Fruit fly (Drosophila melanogaster) whole organism, embryonic: ENCODE measurements around the gene CG13028.

Experiments used
- ATbp ChIP-seq: fragments of 200-800 bp; sonication (Bioruptor generic); optimal IDR thresholded peaks from 2 replicates; lab custom pipeline; 2017; ENCODE audit warnings: missing biosample characterization, mild to moderate bottlenecking, missing genetic modification characterization, missing genetic modification reagents
- Aef1 ChIP-seq: fragments of 200-800 bp; sonication (Bioruptor generic); IDR thresholded peaks from 3 replicates; pipeline ENCODE4 v1.3.6; 2022; ENCODE audit warnings: missing biosample characterization, missing genetic modification characterization
- Antp ChIP-seq: fragments of 200-800 bp; sonication (Bioruptor generic); optimal IDR thresholded peaks from 3 replicates; lab custom pipeline; 2016; ENCODE audit warnings: missing biosample characterization, missing genetic modification characterization
- BtbVII ChIP-seq: fragments of 200-800 bp; sonication (Bioruptor generic); optimal IDR thresholded peaks from 3 replicates; lab custom pipeline; 2017; ENCODE audit warnings: missing biosample characterization, mild to moderate bottlenecking, missing genetic modification characterization
- CG10565 ChIP-seq: fragments of 200-800 bp; sonication (Bioruptor generic); optimal IDR thresholded peaks from 3 replicates; lab custom pipeline; 2016; ENCODE audit warnings: missing biosample characterization, mild to moderate bottlenecking, missing genetic modification characterization
- CG11093 ChIP-seq: fragments of 200-800 bp; sonication (Bioruptor generic); IDR thresholded peaks from 3 replicates; pipeline ENCODE4 v1.3.6; 2022; ENCODE audit warnings: missing biosample characterization, missing genetic modification characterization
- CG12744 ChIP-seq: fragments of 200-800 bp; sonication (Bioruptor generic); optimal IDR thresholded peaks from 2 replicates; lab custom pipeline; 2016; ENCODE audit warnings: missing biosample characterization, missing genetic modification characterization
- CG12769 ChIP-seq: fragments of 200-800 bp; sonication (Bioruptor generic); optimal IDR thresholded peaks from 2 replicates; lab custom pipeline; 2019; ENCODE audit warnings: missing biosample characterization, mild to moderate bottlenecking, missing genetic modification characterization, moderate library complexity
- CG14050 ChIP-seq: fragments of 200-800 bp; sonication (Bioruptor generic); IDR thresholded peaks from 3 replicates; pipeline ENCODE4 v1.3.6; 2022; ENCODE audit warnings: missing biosample characterization, missing genetic modification characterization
- CG15601 ChIP-seq: fragments of 200-800 bp; sonication (Bioruptor generic); optimal IDR thresholded peaks from 3 replicates; lab custom pipeline; 2019; ENCODE audit warnings: missing biosample characterization, mild to moderate bottlenecking, missing genetic modification characterization, moderate library complexity
- CG15696 ChIP-seq: fragments of 200-800 bp; sonication (Bioruptor generic); optimal IDR thresholded peaks from 2 replicates; lab custom pipeline; 2019; ENCODE audit warnings: missing biosample characterization, mild to moderate bottlenecking, missing genetic modification characterization, moderate library complexity
- CG1602 ChIP-seq: fragments of 200-800 bp; sonication (Bioruptor generic); optimal IDR thresholded peaks from 3 replicates; lab custom pipeline; 2016; ENCODE audit warnings: missing biosample characterization, missing genetic modification characterization
- CG17829 ChIP-seq: fragments of 200-800 bp; optimal IDR thresholded peaks from 2 replicates; lab custom pipeline; 2019; ENCODE audit warnings: missing biosample characterization, mild to moderate bottlenecking, missing genetic modification characterization, moderate library complexity
- CG2120 ChIP-seq: fragments of 200-800 bp; sonication (Bioruptor generic); optimal IDR thresholded peaks from 3 replicates; lab custom pipeline; 2016; ENCODE audit warnings: missing biosample characterization, missing genetic modification characterization
- CG31441 ChIP-seq: fragments of 200-800 bp; sonication (Bioruptor generic); IDR thresholded peaks from 2 replicates; pipeline ENCODE4 v1.3.6; 2022; ENCODE audit warnings: missing biosample characterization, missing genetic modification characterization
- CG33557 ChIP-seq: fragments of 200-800 bp; sonication (Bioruptor generic); optimal IDR thresholded peaks from 2 replicates; lab custom pipeline; 2019; ENCODE audit warnings: missing biosample characterization, mild to moderate bottlenecking, missing genetic modification characterization, moderate library complexity
- CG3847 ChIP-seq: fragments of 200-800 bp; sonication (Bioruptor generic); IDR thresholded peaks from 2 replicates; pipeline ENCODE4 v1.3.6; 2022; ENCODE audit warnings: missing biosample characterization, missing genetic modification characterization
- CG4854 ChIP-seq: fragments of 200-800 bp; sonication (Bioruptor generic); optimal IDR thresholded peaks from 2 replicates; lab custom pipeline; 2016; ENCODE audit warnings: missing biosample characterization, missing genetic modification characterization, inconsistent platforms
- CG5245 ChIP-seq: fragments of 200-800 bp; sonication (Bioruptor generic); optimal IDR thresholded peaks from 3 replicates; lab custom pipeline; 2016; ENCODE audit warnings: missing biosample characterization, missing genetic modification characterization
- CG7839 ChIP-seq: fragments of 200-800 bp; sonication (Bioruptor generic); optimal IDR thresholded peaks from 3 replicates; lab custom pipeline; 2018; ENCODE audit warnings: missing biosample characterization, mild to moderate bottlenecking, missing genetic modification characterization, moderate library complexity
- CG8944 ChIP-seq: fragments of 200-800 bp; sonication (Bioruptor generic); optimal IDR thresholded peaks from 3 replicates; lab custom pipeline; 2016; ENCODE audit warnings: missing biosample characterization, missing genetic modification characterization
- CG9437 ChIP-seq: fragments of 200-800 bp; sonication (Bioruptor generic); optimal IDR thresholded peaks from 2 replicates; lab custom pipeline; 2018; ENCODE audit warnings: missing biosample characterization, mild to moderate bottlenecking, missing genetic modification characterization
- D ChIP-seq, 2 experiments: fragments of 200-800 bp in 1 of 2; fragments of >200 bp in 1 of 2; sonication (Bioruptor generic) in 1 of 2; optimal IDR thresholded peaks; 2 replicates in 1 of 2; 3 replicates in 1 of 2; lab custom pipeline; 2017; ENCODE audit warnings: mild to moderate bottlenecking in 1 of 2, missing biosample characterization in 1 of 2, missing genetic modification characterization in 1 of 2, missing genetic modification reagents in 1 of 2
- Dbx ChIP-seq: fragments of 200-800 bp; sonication (Bioruptor generic); IDR thresholded peaks from 3 replicates; pipeline ENCODE4 v1.3.6; 2022; ENCODE audit warnings: missing biosample characterization, missing genetic modification characterization
- H15 ChIP-seq: fragments of 200-800 bp; sonication (Bioruptor generic); IDR thresholded peaks from 3 replicates; pipeline ENCODE4 v1.3.6; 2022; ENCODE audit warnings: missing biosample characterization, missing genetic modification characterization
- Hand ChIP-seq: fragments of 200-800 bp; sonication (Bioruptor generic); optimal IDR thresholded peaks from 2 replicates; lab custom pipeline; 2017; ENCODE audit warnings: mild to moderate bottlenecking, missing biosample characterization, missing genetic modification reagents, missing genetic modification characterization
- Hr39 ChIP-seq: fragments of >200 bp; optimal IDR thresholded peaks from 2 replicates; lab custom pipeline; 2017
- Meics ChIP-seq: fragments of 200-800 bp; sonication (Bioruptor generic); optimal IDR thresholded peaks from 2 replicates; lab custom pipeline; 2017; ENCODE audit warnings: missing biosample characterization, mild to moderate bottlenecking, missing genetic modification characterization
- Mrtf ChIP-seq: fragments of 200-800 bp; sonication (Bioruptor generic); IDR thresholded peaks from 3 replicates; pipeline ENCODE4 v1.3.6; 2022; ENCODE audit warnings: missing biosample characterization, missing genetic modification characterization
- NK7.1 ChIP-seq: fragments of 200-800 bp; sonication (Bioruptor generic); optimal IDR thresholded peaks from 3 replicates; lab custom pipeline; 2016; ENCODE audit warnings: missing biosample characterization, missing genetic modification characterization
- Neu2 ChIP-seq: fragments of 200-800 bp; sonication (Bioruptor generic); optimal IDR thresholded peaks from 3 replicates; lab custom pipeline; 2016; ENCODE audit warnings: missing biosample characterization, missing genetic modification characterization, borderline replicate concordance
- Stat92E ChIP-seq, 3 experiments: fragments of >200 bp in 2 of 3; fragments of 200-800 bp in 1 of 3; sonication (Bioruptor generic) in 1 of 3; optimal IDR thresholded peaks; 2 replicates each; lab custom pipeline; 2017 to 2019; ENCODE audit warnings: missing biosample characterization in 3 of 3, missing genetic modification characterization in 3 of 3, mild to moderate bottlenecking in 1 of 3, moderate library complexity in 1 of 3
- bbx ChIP-seq: fragments of 200-800 bp; sonication (Bioruptor generic); IDR thresholded peaks from 2 replicates; pipeline ENCODE4 v1.3.6; 2022; ENCODE audit warnings: missing biosample characterization, missing genetic modification characterization; ENCODE audit not compliant: partially characterized antibody
- ci ChIP-seq: fragments of 200-800 bp; sonication (Bioruptor generic); IDR thresholded peaks from 3 replicates; pipeline ENCODE4 v1.3.6; 2022; ENCODE audit warnings: missing biosample characterization, missing genetic modification characterization
- corto ChIP-seq: fragments of 200-800 bp; sonication (Bioruptor generic); optimal IDR thresholded peaks from 2 replicates; lab custom pipeline; 2016; ENCODE audit warnings: missing biosample characterization, mild to moderate bottlenecking, missing genetic modification characterization, moderate library complexity
- emc ChIP-seq: fragments of 200-800 bp; sonication (Bioruptor generic); optimal IDR thresholded peaks from 2 replicates; lab custom pipeline; 2016; ENCODE audit warnings: missing biosample characterization, missing genetic modification characterization
- eve ChIP-seq, 2 experiments: fragments of >200 bp; optimal IDR thresholded peaks; 2 replicates each; lab custom pipeline; 2017; ENCODE audit warnings: missing biosample characterization in 2 of 2, missing genetic modification characterization in 2 of 2
- ewg ChIP-seq: fragments of 200-800 bp; sonication (Bioruptor generic); optimal IDR thresholded peaks from 3 replicates; lab custom pipeline; 2017; ENCODE audit warnings: mild to moderate bottlenecking, missing biosample characterization, missing genetic modification reagents, missing genetic modification characterization
- gfzf ChIP-seq: fragments of 200-800 bp; sonication (Bioruptor generic); optimal IDR thresholded peaks from 2 replicates; lab custom pipeline; 2016; ENCODE audit warnings: missing biosample characterization, mild to moderate bottlenecking, missing genetic modification characterization, moderate library complexity
- her ChIP-seq: fragments of 200-800 bp; sonication (Bioruptor generic); optimal IDR thresholded peaks from 2 replicates; lab custom pipeline; 2016; ENCODE audit warnings: missing biosample characterization, missing genetic modification characterization
- inv ChIP-seq: fragments of 200-800 bp; sonication (Bioruptor generic); IDR thresholded peaks from 2 replicates; pipeline ENCODE4 v1.3.6; 2022; ENCODE audit warnings: missing biosample characterization, missing genetic modification characterization; ENCODE audit not compliant: partially characterized antibody
- lbe ChIP-seq: fragments of 200-800 bp; sonication (Bioruptor generic); optimal IDR thresholded peaks from 2 replicates; lab custom pipeline; 2016; ENCODE audit warnings: missing biosample characterization, mild to moderate bottlenecking, missing genetic modification characterization
- pita ChIP-seq: fragments of 200-800 bp; sonication (Bioruptor generic); optimal IDR thresholded peaks from 2 replicates; lab custom pipeline; 2017; ENCODE audit warnings: missing biosample characterization, mild to moderate bottlenecking, missing genetic modification characterization
- pnt ChIP-seq: fragments of 200-800 bp; sonication (Bioruptor generic); optimal IDR thresholded peaks from 3 replicates; lab custom pipeline; 2016; ENCODE audit warnings: missing biosample characterization, missing genetic modification characterization
- repo ChIP-seq: fragments of 200-800 bp; sonication (Bioruptor generic); optimal IDR thresholded peaks from 2 replicates; lab custom pipeline; 2016; ENCODE audit warnings: missing biosample characterization, missing genetic modification characterization
- run ChIP-seq: fragments of 200-800 bp; sonication (Bioruptor generic); optimal IDR thresholded peaks from 3 replicates; lab custom pipeline; 2018; ENCODE audit warnings: missing biosample characterization, mild to moderate bottlenecking, missing genetic modification characterization
- seq ChIP-seq: fragments of 200-800 bp; sonication (Bioruptor generic); IDR thresholded peaks from 2 replicates; pipeline ENCODE4 v1.3.6; 2022; ENCODE audit warnings: missing biosample characterization, missing genetic modification characterization
- sisA ChIP-seq: fragments of 200-800 bp; sonication (Bioruptor generic); IDR thresholded peaks from 2 replicates; pipeline ENCODE4 v1.3.6; 2022; ENCODE audit warnings: missing biosample characterization, missing genetic modification characterization
- ttk ChIP-seq: fragments of 200-800 bp; sonication (Bioruptor generic); IDR thresholded peaks from 2 replicates; pipeline ENCODE4 v2.1.2; 2022; ENCODE audit warnings: missing biosample characterization, missing genetic modification characterization
- twi ChIP-seq: fragments of 200-800 bp; optimal IDR thresholded peaks from 2 replicates; lab custom pipeline; 2019; ENCODE audit warnings: missing biosample characterization, mild to moderate bottlenecking, missing genetic modification characterization, moderate library complexity
- tx ChIP-seq: fragments of 200-800 bp; sonication (Bioruptor generic); optimal IDR thresholded peaks from 2 replicates; lab custom pipeline; 2016; ENCODE audit warnings: missing biosample characterization, missing genetic modification characterization
- yki ChIP-seq: fragments of >200 bp; optimal IDR thresholded peaks from 3 replicates; lab custom pipeline; 2018

CG13028 gene

DNA sequence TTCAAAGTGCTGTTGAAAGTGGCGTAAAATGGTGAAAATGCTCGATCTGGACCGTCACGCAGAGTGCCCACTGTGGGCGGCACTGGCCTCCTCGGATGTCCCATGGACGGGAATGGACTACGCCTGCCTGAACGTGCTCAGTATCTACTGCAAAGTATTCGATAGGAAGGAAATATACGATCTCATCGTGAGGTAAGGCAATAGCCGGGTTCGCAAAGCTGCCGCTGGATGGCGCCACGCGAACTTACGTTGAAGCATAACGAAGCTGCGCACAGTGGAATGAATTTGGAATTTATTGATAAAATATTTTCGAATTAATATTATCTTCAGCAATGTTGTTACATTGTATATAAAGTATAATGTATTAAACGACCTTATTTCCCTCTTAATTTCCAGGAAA lies 26.6 kb upstream of the CG13028 start (continued):
- no peak for TF ChIP-seq D (optimal IDR thresholded peaks at IDR 0.05; lab: Kevin White, UChicago)
- no peak for TF ChIP-seq D (GFP tag; optimal IDR thresholded peaks at IDR 0.05; lab: Kevin White, UChicago)
- TF ChIP-seq run (tag; lab: Kevin White, UChicago) = no peak
- no peak for TF ChIP-seq pnt (GFP tag; lab: Kevin White, UChicago)
- TF ChIP-seq Meics (GFP tag; lab: Kevin White, UChicago) = no peak
- TF ChIP-seq H15 = no peak
- TF ChIP-seq CG7839 (tag; lab: Kevin White, UChicago) = no peak
- TF ChIP-seq repo (GFP tag; lab: Kevin White, UChicago) = no peak
- TF ChIP-seq gfzf (GFP tag; lab: Kevin White, UChicago) = no peak
- TF ChIP-seq inv (GFP tag; lab: Robert Waterston, UW) = no peak
- TF ChIP-seq her (GFP tag; lab: Kevin White, UChicago) = no peak
- no peak for TF ChIP-seq lbe (GFP tag; lab: Kevin White, UChicago)
- no peak for TF ChIP-seq CG14050 (GFP tag; lab: Robert Waterston, UW)
- peak; percentile 20 for TF ChIP-seq CG2120 (GFP tag; lab: Kevin White, UChicago)
- no peak for TF ChIP-seq CG12744
- TF ChIP-seq CG12769 (tag; lab: Kevin White, UChicago) = peak; percentile 37
- TF ChIP-seq CG1602 (GFP tag; lab: Kevin White, UChicago) = no peak
- no peak for TF ChIP-seq bbx
- TF ChIP-seq CG3847 (GFP tag; lab: Robert Waterston, UW) = 0 out of 2 replicates have a peak, but pooled peaks have one; percentile 9
- no peak for TF ChIP-seq CG11093 (GFP tag; lab: Robert Waterston, UW)
- peak; percentile 6 for TF ChIP-seq CG9437 (GFP tag; lab: Kevin White, UChicago)
- TF ChIP-seq Neu2 (GFP tag; lab: Kevin White, UChicago) = no peak
- no peak for TF ChIP-seq ci (GFP tag; lab: Robert Waterston, UW)
- TF ChIP-seq Dbx (GFP tag; lab: Robert Waterston, UW) = peak; percentile 22; the same call in 1 of the 3 replicates
- no peak for TF ChIP-seq NK7.1 (GFP tag; lab: Kevin White, UChicago)
- TF ChIP-seq Aef1 (GFP tag; lab: Robert Waterston, UW) = no peak
- TF ChIP-seq yki (lab: Kevin White, UChicago) = no peak
- no peak for TF ChIP-seq CG4854 (GFP tag; lab: Kevin White, UChicago)
- TF ChIP-seq emc (GFP tag; lab: Kevin White, UChicago) = no peak
- no peak for TF ChIP-seq pita (GFP tag; lab: Kevin White, UChicago)
- TF ChIP-seq CG8944 (GFP tag; lab: Kevin White, UChicago) = no peak
- TF ChIP-seq CG31441 (GFP tag; lab: Robert Waterston, UW) = no peak
- no peak for TF ChIP-seq CG15601
- no peak for TF ChIP-seq ATbp
- TF ChIP-seq sisA = no peak
- TF ChIP-seq Antp = no peak
- no peak for TF ChIP-seq tx (GFP tag; lab: Kevin White, UChicago)
- TF ChIP-seq Hr39 (lab: Kevin White, UChicago) = no peak
- TF ChIP-seq eve (GFP tag; optimal IDR thresholded peaks at IDR 0.05; lab: Kevin White, UChicago) = no peak
- no peak for TF ChIP-seq ttk (GFP tag; lab: Robert Waterston, UW)
- no peak for TF ChIP-seq seq
- no peak for TF ChIP-seq CG10565 (GFP tag; lab: Kevin White, UChicago)
- no peak for TF ChIP-seq CG33557
- no peak for TF ChIP-seq Mrtf (GFP tag; lab: Robert Waterston, UW)
- TF ChIP-seq ewg (GFP tag; lab: Kevin White, UChicago) = no peak
- no peak for TF ChIP-seq CG5245 (GFP tag; lab: Kevin White, UChicago)
- no peak for TF ChIP-seq twi (tag; lab: Kevin White, UChicago)
- TF ChIP-seq CG17829 (tag; lab: Kevin White, UChicago) = no peak
- TF ChIP-seq Stat92E (GFP tag; optimal IDR thresholded peaks at IDR 0.05; lab: Kevin White, UChicago) = no peak
- no peak for TF ChIP-seq corto (GFP tag; lab: Kevin White, UChicago)
- TF ChIP-seq Hand (GFP tag; lab: Kevin White, UChicago) = no peak
- no peak for TF ChIP-seq CG15696 (tag; lab: Kevin White, UChicago)
- no peak for TF ChIP-seq BtbVII
